Fruit fly (Drosophila melanogaster) whole organism, wandering third instar larva: ENCODE results near the gene CG5235.

Experiments
- Dfd ChIP-seq: fragments of >200 bp; optimal IDR thresholded peaks from 2 replicates; lab custom pipeline; 2017; ENCODE audit warnings: missing biosample characterization, missing genetic modification characterization
- GATAd ChIP-seq: sonication (Bioruptor generic); optimal IDR thresholded peaks from 2 replicates; lab custom pipeline; 2016; ENCODE audit warnings: missing biosample characterization, missing genetic modification characterization

DNA sequence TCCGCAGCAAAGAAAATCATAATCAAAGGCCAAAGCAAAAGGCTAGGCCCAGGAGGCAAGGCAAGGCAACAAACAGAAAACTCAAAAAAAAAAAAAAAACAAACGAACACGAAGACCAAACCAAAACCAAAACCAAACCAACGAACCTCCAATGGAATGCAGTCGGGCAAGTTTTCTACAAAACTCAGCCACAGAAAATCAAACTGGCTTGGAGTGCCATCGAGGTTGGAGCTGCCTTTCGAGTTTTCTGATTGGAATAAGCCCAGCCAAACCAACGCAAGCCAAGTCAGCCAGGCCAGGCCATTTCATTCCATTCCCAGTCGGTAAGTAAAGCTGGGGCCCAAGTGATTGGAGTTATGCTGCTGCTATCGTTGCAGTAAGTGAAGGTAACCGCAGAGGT lies 47.6 kb downstream of the CG5235 start:
- TF ChIP-seq GATAd (GFP tag; lab: Kevin White, UChicago) (no peak), Dfd (GFP tag; lab: Kevin White, UChicago) (no peak)
